Worm (Caenorhabditis elegans): ENCODE data around the gene Y81G3A.2.
A peak's percentile ranks its signal among the peaks of the same experiment; 100 is the strongest.

Gene Y81G3A.2

DNA sequence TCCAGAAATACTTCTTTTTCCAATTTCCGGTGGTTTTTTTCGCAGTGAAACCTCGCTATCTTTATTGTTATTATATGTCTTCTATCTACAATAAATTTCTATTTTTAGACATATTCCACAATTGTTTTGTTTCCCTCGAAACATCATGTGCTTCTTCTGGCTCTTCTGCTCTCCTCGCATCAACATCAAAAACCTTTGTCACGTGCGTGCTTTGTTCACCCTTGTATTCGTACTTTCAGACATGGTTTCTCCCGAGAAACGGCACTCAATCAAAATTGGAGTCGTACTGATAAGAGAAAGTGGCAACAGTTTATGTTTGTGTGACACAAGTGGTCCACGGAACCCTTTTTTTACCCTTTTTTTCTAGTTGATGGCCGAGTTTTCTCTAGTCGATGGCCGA lies 3.0 kb upstream of the Y81G3A.2 start:
- no peak for TF ChIP-seq nhr-28 (tag; optimal IDR thresholded peaks at IDR 0.05)
- TF ChIP-seq nhr-77 (tag; optimal IDR thresholded peaks at IDR 0.05): no peak
- no peak for TF ChIP-seq pax-3 (tag; optimal IDR thresholded peaks at IDR 0.05)
- TF ChIP-seq hlh-17 (GFP tag; optimal IDR thresholded peaks at IDR 0.05; ENCODE audit: borderline replicate concordance): no peak
- TF ChIP-seq xbp-1 (tag; optimal IDR thresholded peaks at IDR 0.05): no peak
- no peak for TF ChIP-seq Y116A8C.19 (tag; optimal IDR thresholded peaks at IDR 0.05; ENCODE audit: borderline replicate concordance)
- no peak for TF ChIP-seq swsn-7 (tag; optimal IDR thresholded peaks at IDR 0.05)
- TF ChIP-seq tlp-1 (tag; optimal IDR thresholded peaks at IDR 0.05): no peak
- no peak for TF ChIP-seq grh-1 (GFP tag; IDR thresholded peaks at IDR 0.05)
- TF ChIP-seq lir-3 (tag; optimal IDR thresholded peaks at IDR 0.05; ENCODE audit: poor library complexity): no peak
- TF ChIP-seq ceh-82 (tag; optimal IDR thresholded peaks at IDR 0.05): no peak
- TF ChIP-seq ceh-88 (GFP tag; IDR thresholded peaks at IDR 0.05): no peak
- TF ChIP-seq ceh-63 (GFP tag; optimal IDR thresholded peaks at IDR 0.05): no peak
- no peak for TF ChIP-seq dsc-1 (tag; optimal IDR thresholded peaks at IDR 0.05)
- TF ChIP-seq C04F5.9 (tag; optimal IDR thresholded peaks at IDR 0.05): no peak
- TF ChIP-seq nhr-71 (tag; optimal IDR thresholded peaks at IDR 0.05): peak; percentile 46
- TF ChIP-seq mdl-1 (tag; optimal IDR thresholded peaks at IDR 0.05): peak in 1 of 2 experiments; percentile 46
- no peak for TF ChIP-seq sup-37 (GFP tag; optimal IDR thresholded peaks at IDR 0.05)
- no peak for TF ChIP-seq ama-1 (optimal IDR thresholded peaks at IDR 0.05)
- TF ChIP-seq sox-4 (tag; optimal IDR thresholded peaks at IDR 0.05): no peak
- TF ChIP-seq aly-2 (tag; optimal IDR thresholded peaks at IDR 0.05): no peak
- no peak for TF ChIP-seq rnt-1 (tag; optimal IDR thresholded peaks at IDR 0.05)
- TF ChIP-seq nhr-237 (tag; optimal IDR thresholded peaks at IDR 0.05): no peak
- no peak for TF ChIP-seq nhr-84 (tag; optimal IDR thresholded peaks at IDR 0.05)
- TF ChIP-seq ceh-90 (tag; optimal IDR thresholded peaks at IDR 0.05): no peak
- TF ChIP-seq snu-23 (GFP tag; optimal IDR thresholded peaks at IDR 0.05): no peak
- no peak for TF ChIP-seq C16A3.4 (tag; optimal IDR thresholded peaks at IDR 0.05)
- TF ChIP-seq nhr-76 (tag; optimal IDR thresholded peaks at IDR 0.05): no peak
- no peak for TF ChIP-seq isw-1 (GFP tag; IDR thresholded peaks at IDR 0.05)
- TF ChIP-seq egl-13 (tag; optimal IDR thresholded peaks at IDR 0.05): no peak
- no peak for TF ChIP-seq alr-1 (tag; optimal IDR thresholded peaks at IDR 0.05; ENCODE audit: borderline replicate concordance)
- no peak for TF ChIP-seq zip-4 (GFP tag; optimal IDR thresholded peaks at IDR 0.05)
- TF ChIP-seq dpl-1 (GFP tag; optimal IDR thresholded peaks at IDR 0.05): no peak
- TF ChIP-seq nhr-19 (GFP tag; conservative IDR thresholded peaks at IDR 0.05): 0 out of 2 replicates have a peak, but pooled peaks have one; percentile 17
- TF ChIP-seq sptf-1 (tag; optimal IDR thresholded peaks at IDR 0.05): no peak
- peak; percentile 44 for TF ChIP-seq nhr-90 (tag; optimal IDR thresholded peaks at IDR 0.05; ENCODE audit: poor library complexity)
- TF ChIP-seq unc-62 (GFP tag; optimal IDR thresholded peaks at IDR 0.05): no peak
- TF ChIP-seq nhr-20 (tag; optimal IDR thresholded peaks at IDR 0.05): peak; percentile 54
- no peak for TF ChIP-seq lin-13 (GFP tag; optimal IDR thresholded peaks at IDR 0.05)
- TF ChIP-seq jun-1 (tag; optimal IDR thresholded peaks at IDR 0.05): no peak
- no peak for TF ChIP-seq efl-3 (GFP tag; optimal IDR thresholded peaks at IDR 0.05)
- TF ChIP-seq skn-1 (tag; optimal IDR thresholded peaks at IDR 0.05): no peak
- TF ChIP-seq lsy-2 (tag; optimal IDR thresholded peaks at IDR 0.05): no peak
- no peak for TF ChIP-seq ceh-8 (GFP tag; optimal IDR thresholded peaks at IDR 0.05)
- no peak for TF ChIP-seq ets-5 (GFP tag; IDR thresholded peaks at IDR 0.05)
- TF ChIP-seq F16B12.6 (tag; optimal IDR thresholded peaks at IDR 0.05): no peak
- no peak for TF ChIP-seq egl-27 (tag; optimal IDR thresholded peaks at IDR 0.05)
- no peak for TF ChIP-seq unc-86 (tag; optimal IDR thresholded peaks at IDR 0.05)
- TF ChIP-seq nhr-11 (tag; optimal IDR thresholded peaks at IDR 0.05): no peak
- TF ChIP-seq lin-15B (tag; optimal IDR thresholded peaks at IDR 0.05): no peak
- TF ChIP-seq fkh-4 (tag; optimal IDR thresholded peaks at IDR 0.05; ENCODE audit: borderline replicate concordance): no peak
- no peak for TF ChIP-seq elt-3 (tag; optimal IDR thresholded peaks at IDR 0.05)
- no peak for TF ChIP-seq mef-2 (tag; optimal IDR thresholded peaks at IDR 0.05)
- TF ChIP-seq fkh-10 (GFP tag; optimal IDR thresholded peaks at IDR 0.05): no peak
